Fruit fly (Drosophila melanogaster) whole organism, pupa: ENCODE measurements around the gene CG31715.

ENCODE experiments used
- CG10348 ChIP-seq: fragments of 200-800 bp; sonication (Bioruptor generic); IDR thresholded peaks from 2 replicates; pipeline ENCODE4 v1.3.6; 2022; ENCODE audit warnings: missing biosample characterization, missing genetic modification characterization
- CG12605 ChIP-seq: fragments of 200-800 bp; sonication (Bioruptor generic); IDR thresholded peaks from 2 replicates; pipeline ENCODE4 v1.3.6; 2022; ENCODE audit warnings: missing biosample characterization, missing genetic modification characterization
- CG13204 ChIP-seq: fragments of 200-800 bp; sonication (Bioruptor generic); optimal IDR thresholded peaks from 2 replicates; lab custom pipeline; 2018; ENCODE audit warnings: missing biosample characterization, mild to moderate bottlenecking, missing genetic modification characterization, moderate library complexity
- CG14655 ChIP-seq: fragments of 200-800 bp; sonication (Bioruptor generic); optimal IDR thresholded peaks from 3 replicates; lab custom pipeline; 2017; ENCODE audit warnings: mild to moderate bottlenecking, missing biosample characterization, missing genetic modification reagents, missing genetic modification characterization
- CG15710 ChIP-seq: fragments of 200-800 bp; sonication (Bioruptor generic); optimal IDR thresholded peaks from 2 replicates; lab custom pipeline; 2018; ENCODE audit warnings: missing biosample characterization, mild to moderate bottlenecking, missing genetic modification characterization, moderate library complexity
- CG17806 ChIP-seq: fragments of 200-800 bp; sonication (Bioruptor generic); optimal IDR thresholded peaks from 2 replicates; lab custom pipeline; 2018; ENCODE audit warnings: missing biosample characterization, mild to moderate bottlenecking, missing genetic modification characterization, moderate library complexity
- CG32121 ChIP-seq: fragments of 200-800 bp; sonication (Bioruptor generic); IDR thresholded peaks from 2 replicates; pipeline ENCODE4 v1.3.6; 2022; ENCODE audit warnings: missing biosample characterization, missing genetic modification characterization
- CG34367 ChIP-seq: fragments of 200-800 bp; sonication (Bioruptor generic); optimal IDR thresholded peaks from 2 replicates; lab custom pipeline; 2018; ENCODE audit warnings: missing biosample characterization, mild to moderate bottlenecking, missing genetic modification characterization
- CG4496 ChIP-seq: fragments of 200-800 bp; sonication (Bioruptor generic); IDR thresholded peaks from 3 replicates; pipeline ENCODE4 v1.3.6; 2022; ENCODE audit warnings: missing biosample characterization, missing genetic modification characterization
- CG8159 ChIP-seq: fragments of 200-800 bp; sonication (Bioruptor generic); optimal IDR thresholded peaks from 3 replicates; lab custom pipeline; 2018; ENCODE audit warnings: missing biosample characterization, mild to moderate bottlenecking, missing genetic modification characterization, moderate library complexity
- CG8301 ChIP-seq: fragments of 200-800 bp; sonication (Bioruptor generic); optimal IDR thresholded peaks from 2 replicates; lab custom pipeline; 2018; ENCODE audit warnings: missing biosample characterization, mild to moderate bottlenecking, missing genetic modification characterization
- CG9948 ChIP-seq: fragments of 200-800 bp; sonication (Bioruptor generic); optimal IDR thresholded peaks from 2 replicates; lab custom pipeline; 2018; ENCODE audit warnings: missing biosample characterization, mild to moderate bottlenecking, missing genetic modification characterization, moderate library complexity
- D1 ChIP-seq: fragments of 200-800 bp; sonication (Bioruptor generic); optimal IDR thresholded peaks from 2 replicates; lab custom pipeline; 2018; ENCODE audit warnings: missing biosample characterization, mild to moderate bottlenecking, missing genetic modification characterization, moderate library complexity
- EcR ChIP-seq: fragments of 200-800 bp; sonication (Bioruptor generic); optimal IDR thresholded peaks from 3 replicates; lab custom pipeline; 2019; ENCODE audit warnings: missing biosample characterization, missing genetic modification characterization, mild to moderate bottlenecking, moderate library complexity, missing genetic modification reagents
- Ets98B ChIP-seq: fragments of 200-800 bp; sonication (Bioruptor generic); IDR thresholded peaks from 2 replicates; pipeline ENCODE4 v1.3.6; 2022; ENCODE audit warnings: missing biosample characterization, missing genetic modification characterization
- Pif1A ChIP-seq: fragments of 200-800 bp; sonication (Bioruptor generic); optimal IDR thresholded peaks from 3 replicates; lab custom pipeline; 2016; ENCODE audit warnings: missing biosample characterization, missing genetic modification characterization
- Pif1B ChIP-seq: fragments of 200-800 bp; sonication (Bioruptor generic); optimal IDR thresholded peaks from 3 replicates; lab custom pipeline; 2016; ENCODE audit warnings: missing biosample characterization, missing genetic modification characterization
- Snoo ChIP-seq: fragments of 200-800 bp; sonication (Bioruptor generic); optimal IDR thresholded peaks from 3 replicates; lab custom pipeline; 2017; ENCODE audit warnings: missing biosample characterization, mild to moderate bottlenecking, missing genetic modification characterization, inconsistent platforms
- fd96Ca ChIP-seq: fragments of 200-800 bp; sonication (Bioruptor generic); IDR thresholded peaks from 3 replicates; pipeline ENCODE4 v1.3.6; 2022; ENCODE audit warnings: missing biosample characterization, missing genetic modification characterization
- gl ChIP-seq: fragments of 200-800 bp; sonication (Bioruptor generic); optimal IDR thresholded peaks from 2 replicates; lab custom pipeline; 2018; ENCODE audit warnings: missing biosample characterization, mild to moderate bottlenecking, missing genetic modification characterization
- rn ChIP-seq: fragments of 200-800 bp; sonication (Bioruptor generic); IDR thresholded peaks from 2 replicates; pipeline ENCODE4 v1.3.6; 2022; ENCODE audit warnings: missing biosample characterization, missing genetic modification characterization

Gene CG31715

DNA sequence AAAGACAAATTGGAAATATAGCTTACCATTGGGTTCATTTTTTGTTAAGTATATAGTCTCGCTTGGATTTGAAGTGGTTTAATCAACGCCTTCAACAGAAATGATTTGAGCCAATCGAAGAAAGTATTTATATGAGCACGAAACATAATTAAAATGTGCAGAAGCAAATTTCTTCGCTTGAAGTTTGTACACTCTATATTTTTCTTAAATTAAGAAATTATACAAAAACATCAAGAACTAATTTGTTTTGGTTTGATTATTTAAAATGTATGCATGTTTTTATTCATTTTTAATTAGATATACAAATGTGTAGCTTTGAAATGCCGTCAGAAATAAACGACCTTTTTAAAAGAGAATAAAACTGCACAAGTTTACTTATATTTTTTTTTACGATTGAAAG lies 39.5 kb upstream of the CG31715 start, which contains the start of gene CG13138:
TSS of gene CG13138 (minus strand) at position 101 of the 400 bp plus-strand sequence.
- TF ChIP-seq gl (tag; lab: Kevin White, UChicago) = no peak
- no peak for TF ChIP-seq CG13204 (GFP tag; lab: Kevin White, UChicago)
- no peak for TF ChIP-seq fd96Ca (GFP tag; lab: Robert Waterston, UW)
- TF ChIP-seq CG17806 (tag; lab: Kevin White, UChicago) = no peak
- no peak for TF ChIP-seq rn (GFP tag; lab: Robert Waterston, UW)
- TF ChIP-seq CG12605 (GFP tag; lab: Robert Waterston, UW) = no peak
- TF ChIP-seq Snoo (tag; lab: Kevin White, UChicago) = no peak
- TF ChIP-seq, all 21 proteins: peak for 0

DNA sequence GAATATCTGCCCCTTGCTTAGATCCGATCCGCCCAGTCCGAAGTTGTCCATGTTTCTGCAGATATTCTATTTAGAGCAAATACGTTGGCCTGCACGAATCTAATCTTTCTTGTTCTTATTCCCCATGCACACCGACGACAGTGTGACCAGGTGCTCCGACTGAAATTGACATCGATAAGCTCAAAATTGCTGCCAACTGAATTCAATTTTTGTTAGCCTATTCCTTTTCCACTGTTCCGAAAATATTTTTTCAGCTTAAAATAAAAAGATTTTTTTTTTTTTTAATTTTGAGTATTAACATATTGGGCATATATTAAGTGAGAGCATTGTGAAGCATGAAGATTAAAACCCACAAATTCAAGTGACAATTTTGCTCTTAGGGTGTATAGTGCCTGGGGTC lies 37.6 kb upstream of the CG31715 start, which contains the start of gene nmd:
TSS of gene nmd (minus strand) at position 162 of the 400 bp plus-strand sequence.
- TF ChIP-seq CG15710 (no peak), fd96Ca (GFP tag; lab: Robert Waterston, UW) (no peak), CG4496 (GFP tag; lab: Robert Waterston, UW) (no peak), CG13204 (GFP tag; lab: Kevin White, UChicago) (no peak), gl (tag; lab: Kevin White, UChicago) (no peak), rn (GFP tag; lab: Robert Waterston, UW) (no peak), CG17806 (tag; lab: Kevin White, UChicago) (no peak), CG34367 (tag; lab: Kevin White, UChicago) (no peak), CG12605 (GFP tag; lab: Robert Waterston, UW) (no peak), Pif1A (no peak), Pif1B (no peak), D1 (tag; lab: Kevin White, UChicago) (no peak), CG8159 (tag; lab: Kevin White, UChicago) (no peak), EcR (GFP tag; lab: Kevin White, UChicago) (no peak), CG8301 (tag; lab: Kevin White, UChicago) (no peak), CG32121 (no peak)

DNA sequence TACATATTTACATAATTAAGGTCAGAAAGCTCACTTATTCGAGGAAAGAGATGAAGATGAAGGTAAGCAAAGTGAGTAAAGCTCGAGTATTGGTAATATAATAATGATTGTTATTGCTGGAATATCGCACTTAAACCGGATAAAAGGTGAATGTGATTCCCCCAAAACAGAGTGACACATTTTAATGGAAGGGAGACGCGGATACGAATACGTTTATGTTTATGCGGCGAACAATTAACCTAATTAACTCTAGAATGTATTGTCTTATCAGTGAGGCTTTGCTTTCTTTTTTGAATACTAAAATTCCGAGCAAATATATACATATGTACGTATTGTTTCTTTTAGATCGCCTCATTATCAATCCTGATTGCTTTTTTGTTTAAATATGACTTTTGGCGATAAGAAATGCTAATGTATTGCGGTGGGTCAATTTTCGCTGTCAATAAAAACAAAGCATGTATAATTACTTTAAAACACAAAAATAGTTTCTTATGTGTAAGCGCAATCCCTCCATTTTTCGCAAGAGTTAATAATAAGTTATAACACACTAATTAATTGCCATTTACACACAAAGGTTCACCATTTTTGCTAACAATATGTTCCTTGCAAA lies 35.8 kb upstream of the CG31715 start:
- no peak for TF ChIP-seq CG15710
- no peak for TF ChIP-seq CG10348 (GFP tag; lab: Robert Waterston, UW)
- no peak for TF ChIP-seq CG17806 (tag; lab: Kevin White, UChicago)
- TF ChIP-seq EcR (GFP tag; lab: Kevin White, UChicago) = no peak
- no peak for TF ChIP-seq CG9948 (tag; lab: Kevin White, UChicago)
- no peak for TF ChIP-seq D1 (tag; lab: Kevin White, UChicago)
- no peak for TF ChIP-seq CG12605 (GFP tag; lab: Robert Waterston, UW)
- TF ChIP-seq gl (tag; lab: Kevin White, UChicago) = no peak
- TF ChIP-seq CG34367 (tag; lab: Kevin White, UChicago) = no peak
- TF ChIP-seq, all 21 proteins: peak for 0

DNA sequence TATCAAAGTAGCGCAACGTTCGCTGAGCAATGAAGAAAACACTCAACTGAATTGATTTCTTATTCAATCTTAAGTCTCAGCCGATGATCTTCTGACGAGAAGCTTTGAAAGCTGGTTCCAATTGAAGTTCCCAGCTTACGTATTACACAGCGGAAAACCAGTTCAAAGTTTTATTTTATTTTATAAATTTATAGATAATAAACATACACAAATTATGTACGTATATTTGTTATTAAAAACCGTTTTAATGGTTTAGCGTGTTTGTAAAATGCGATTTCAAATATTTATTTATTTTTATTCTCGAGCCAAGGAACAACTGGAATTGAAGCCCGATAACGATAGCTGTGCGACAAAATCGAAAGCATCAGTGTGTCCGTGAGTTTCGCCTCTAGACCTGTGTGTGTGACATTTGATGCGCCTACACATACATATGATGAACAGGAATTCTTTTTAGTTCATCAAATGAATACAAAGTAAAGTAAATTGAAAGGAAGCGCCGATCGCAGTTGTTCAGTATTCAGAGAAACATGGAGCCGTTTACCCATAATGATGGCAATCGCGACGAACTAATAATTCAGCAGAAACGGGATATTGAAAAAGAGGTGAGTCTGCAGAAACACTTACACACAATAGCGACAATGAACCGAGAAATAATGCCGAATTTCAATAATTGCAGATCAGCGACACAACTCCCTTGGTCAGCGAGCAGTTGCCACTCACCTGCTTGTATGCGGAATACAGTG lies 34.7 kb upstream of the CG31715 start, which contains the start of the genes CG5390 and CG4968:
TSS of gene CG5390 (minus strand) at position 77 of the 743 bp plus-strand sequence.
TSS of gene CG4968 (plus strand) at position 405 of the 743 bp plus-strand sequence.
- peak; percentile 81; the same call in 1 of the 2 replicates for TF ChIP-seq Ets98B (GFP tag; lab: Robert Waterston, UW)
- no peak for TF ChIP-seq CG14655 (GFP tag; lab: Kevin White, UChicago)
- TF ChIP-seq Pif1B = peak; percentile 71
- peak; percentile 67 for TF ChIP-seq CG9948 (tag; lab: Kevin White, UChicago)
- TF ChIP-seq CG15710 = peak; percentile 81
- TF ChIP-seq D1 (tag; lab: Kevin White, UChicago) = no peak
- TF ChIP-seq CG10348 (GFP tag; lab: Robert Waterston, UW) = no peak
- TF ChIP-seq EcR (GFP tag; lab: Kevin White, UChicago) = peak; percentile 2
- TF ChIP-seq CG32121 = peak; percentile 87
- TF ChIP-seq CG34367 (tag; lab: Kevin White, UChicago) = peak; percentile 69
- TF ChIP-seq CG17806 (tag; lab: Kevin White, UChicago) = peak; percentile 79
- TF ChIP-seq CG13204 (GFP tag; lab: Kevin White, UChicago) = no peak
- peak; percentile 55; the same call in 1 of the 2 replicates for TF ChIP-seq rn (GFP tag; lab: Robert Waterston, UW)
- no peak for TF ChIP-seq Pif1A
- peak; percentile 29 for TF ChIP-seq gl (tag; lab: Kevin White, UChicago)
- TF ChIP-seq CG4496 (GFP tag; lab: Robert Waterston, UW) = peak; percentile 78; the same call in 2 of the 3 replicates
- TF ChIP-seq CG12605 (GFP tag; lab: Robert Waterston, UW) = no peak; the same call in none of the 2 replicates
- TF ChIP-seq Snoo (tag; lab: Kevin White, UChicago) = peak; percentile 68
- TF ChIP-seq CG8159 (tag; lab: Kevin White, UChicago) = no peak
- TF ChIP-seq CG8301 (tag; lab: Kevin White, UChicago) = peak; percentile 70
- TF ChIP-seq fd96Ca (GFP tag; lab: Robert Waterston, UW) = no peak

DNA sequence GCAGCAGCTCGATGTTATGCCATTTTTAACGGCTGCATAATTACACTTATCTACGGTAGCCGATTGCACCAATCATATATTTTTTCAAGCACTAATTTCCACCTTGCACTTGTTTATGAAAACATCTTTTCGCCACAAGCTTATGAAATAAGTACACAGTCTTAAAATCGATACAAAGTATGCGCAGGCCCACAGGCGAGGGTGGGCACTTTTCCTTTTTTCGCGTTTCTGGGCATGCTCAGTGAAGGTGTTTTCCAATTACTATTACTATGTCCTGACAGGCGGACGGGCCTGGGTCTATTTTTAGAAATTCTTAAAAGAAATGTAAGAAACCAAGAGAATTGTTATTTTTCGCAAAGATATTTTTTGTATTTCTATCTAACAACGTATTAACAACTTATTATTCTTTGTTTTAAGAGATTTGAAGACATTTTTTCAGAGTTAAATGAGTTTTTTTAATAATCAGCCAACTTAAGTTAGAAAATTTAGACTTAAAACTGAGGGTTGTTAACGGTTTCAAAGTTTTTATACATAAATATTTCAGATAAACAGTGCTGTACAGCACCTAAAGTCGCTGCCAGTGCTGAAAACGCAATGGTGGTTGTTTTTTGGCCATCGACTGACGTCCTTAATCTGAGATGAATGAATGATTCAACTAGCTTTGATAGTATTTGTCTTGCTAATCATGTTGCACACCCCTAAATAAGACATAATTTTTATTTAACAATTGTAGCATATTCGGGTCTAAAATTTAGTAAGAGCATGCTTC lies 30.6 kb upstream of the CG31715 start, which contains the start of gene Cdk5alpha:
TSS of gene Cdk5alpha (minus strand) at position 343 of the 769 bp plus-strand sequence.
- TF ChIP-seq CG17806 (tag; lab: Kevin White, UChicago) (no peak), CG8159 (tag; lab: Kevin White, UChicago) (no peak), Pif1A (no peak), CG32121 (no peak), CG12605 (GFP tag; lab: Robert Waterston, UW) (no peak), CG13204 (GFP tag; lab: Kevin White, UChicago) (no peak), CG15710 (no peak), EcR (GFP tag; lab: Kevin White, UChicago) (no peak), CG9948 (tag; lab: Kevin White, UChicago) (no peak), fd96Ca (GFP tag; lab: Robert Waterston, UW) (no peak), rn (GFP tag; lab: Robert Waterston, UW) (no peak), CG34367 (tag; lab: Kevin White, UChicago) (no peak), CG10348 (GFP tag; lab: Robert Waterston, UW) (no peak), CG4496 (GFP tag; lab: Robert Waterston, UW) (no peak), Ets98B (GFP tag; lab: Robert Waterston, UW) (no peak), Snoo (tag; lab: Kevin White, UChicago) (no peak)
